Fruit fly (Drosophila melanogaster) whole organism, prepupa: ENCODE data around the gene CG13124.

Experiments
- Blimp-1 ChIP-seq: fragments of 200-800 bp; sonication (Bioruptor generic); optimal IDR thresholded peaks from 3 replicates; lab custom pipeline; 2017; ENCODE audit warnings: missing biosample characterization, missing genetic modification characterization, mild to moderate bottlenecking, moderate library complexity, missing genetic modification reagents
- CG10631 ChIP-seq: fragments of 200-800 bp; sonication (Bioruptor generic); optimal IDR thresholded peaks from 2 replicates; lab custom pipeline; 2016; ENCODE audit warnings: missing biosample characterization, missing genetic modification characterization
- CG10669 ChIP-seq: fragments of 200-800 bp; sonication (Bioruptor generic); optimal IDR thresholded peaks from 3 replicates; lab custom pipeline; 2018; ENCODE audit warnings: missing biosample characterization, mild to moderate bottlenecking, missing genetic modification characterization, moderate library complexity
- CG11294 ChIP-seq: fragments of 200-800 bp; sonication (Bioruptor generic); IDR thresholded peaks from 2 replicates; pipeline ENCODE4 v1.3.6; 2022; ENCODE audit warnings: missing biosample characterization, missing genetic modification characterization
- CG11762 ChIP-seq: fragments of 200-800 bp; sonication (Bioruptor generic); optimal IDR thresholded peaks from 3 replicates; lab custom pipeline; 2016; ENCODE audit warnings: missing biosample characterization, missing genetic modification characterization; ENCODE audit not compliant: insufficient read depth
- CG11902 ChIP-seq: fragments of 200-800 bp; sonication (Bioruptor generic); optimal IDR thresholded peaks from 3 replicates; lab custom pipeline; 2016; ENCODE audit warnings: missing biosample characterization, missing genetic modification characterization
- CG15336 ChIP-seq: fragments of 200-800 bp; sonication (Bioruptor generic); IDR thresholded peaks from 2 replicates; pipeline ENCODE4 v1.3.6; 2022; ENCODE audit warnings: missing biosample characterization, missing genetic modification characterization
- CG1621 ChIP-seq: fragments of 200-800 bp; sonication (Bioruptor generic); optimal IDR thresholded peaks from 3 replicates; lab custom pipeline; 2018; ENCODE audit warnings: missing biosample characterization, mild to moderate bottlenecking, missing genetic modification characterization
- CG3032 ChIP-seq: fragments of 200-800 bp; optimal IDR thresholded peaks from 2 replicates; lab custom pipeline; 2019; ENCODE audit warnings: missing biosample characterization, mild to moderate bottlenecking, missing genetic modification characterization, moderate library complexity
- CG31627 ChIP-seq: fragments of 200-800 bp; sonication (Bioruptor generic); optimal IDR thresholded peaks from 3 replicates; lab custom pipeline; 2016; ENCODE audit warnings: missing biosample characterization, missing genetic modification characterization
- CG32006 ChIP-seq: fragments of 200-800 bp; sonication (Bioruptor generic); optimal IDR thresholded peaks from 3 replicates; lab custom pipeline; 2017; ENCODE audit warnings: missing biosample characterization, mild to moderate bottlenecking, missing genetic modification characterization
- CG34406 ChIP-seq: fragments of 200-800 bp; sonication (Bioruptor generic); optimal IDR thresholded peaks from 3 replicates; lab custom pipeline; 2016; ENCODE audit warnings: missing biosample characterization, missing genetic modification characterization
- CG3919 ChIP-seq: fragments of 200-800 bp; sonication (Bioruptor generic); optimal IDR thresholded peaks from 3 replicates; lab custom pipeline; 2016; ENCODE audit warnings: missing biosample characterization, missing genetic modification characterization
- CG4318 ChIP-seq: fragments of 200-800 bp; sonication (Bioruptor generic); optimal IDR thresholded peaks from 3 replicates; lab custom pipeline; 2017; ENCODE audit warnings: missing biosample characterization, mild to moderate bottlenecking, missing genetic modification characterization
- CG6163 ChIP-seq: fragments of 200-800 bp; sonication (Bioruptor generic); IDR thresholded peaks from 3 replicates; pipeline ENCODE4 v1.3.6; 2022; ENCODE audit warnings: missing biosample characterization, missing genetic modification characterization
- CG6276 ChIP-seq: fragments of 200-800 bp; sonication (Bioruptor generic); optimal IDR thresholded peaks from 2 replicates; lab custom pipeline; 2017; ENCODE audit warnings: missing biosample characterization, mild to moderate bottlenecking, missing genetic modification characterization
- CG6808 ChIP-seq: fragments of 200-800 bp; sonication (Bioruptor generic); optimal IDR thresholded peaks from 3 replicates; lab custom pipeline; 2017; ENCODE audit warnings: missing biosample characterization, missing genetic modification characterization, mild to moderate bottlenecking, moderate library complexity, missing genetic modification reagents
- CG6854 ChIP-seq: fragments of 200-800 bp; sonication (Bioruptor generic); optimal IDR thresholded peaks from 2 replicates; lab custom pipeline; 2017; ENCODE audit warnings: missing biosample characterization, mild to moderate bottlenecking, missing genetic modification characterization
- CG7368 ChIP-seq: fragments of 200-800 bp; sonication (Bioruptor generic); optimal IDR thresholded peaks from 3 replicates; lab custom pipeline; 2016; ENCODE audit warnings: missing biosample characterization, missing genetic modification characterization
- CG8119 ChIP-seq: fragments of 200-800 bp; sonication (Bioruptor generic); IDR thresholded peaks from 3 replicates; pipeline ENCODE4 v1.3.6; 2022; ENCODE audit warnings: missing biosample characterization, missing genetic modification characterization
- CG8319 ChIP-seq: fragments of 200-800 bp; sonication (Bioruptor generic); optimal IDR thresholded peaks from 3 replicates; lab custom pipeline; 2016; ENCODE audit warnings: missing biosample characterization, missing genetic modification characterization
- CG8632 ChIP-seq: fragments of 200-800 bp; sonication (Bioruptor generic); optimal IDR thresholded peaks from 3 replicates; lab custom pipeline; 2016; ENCODE audit warnings: missing biosample characterization, missing genetic modification characterization
- CG9139 ChIP-seq: fragments of 200-800 bp; sonication (Bioruptor generic); optimal IDR thresholded peaks from 3 replicates; lab custom pipeline; 2017; ENCODE audit warnings: missing biosample characterization, mild to moderate bottlenecking, missing genetic modification characterization
- Eip75B ChIP-seq: fragments of 200-800 bp; sonication (Bioruptor generic); optimal IDR thresholded peaks from 3 replicates; lab custom pipeline; 2016; ENCODE audit warnings: missing biosample characterization, missing genetic modification characterization
- Eip78C ChIP-seq: fragments of 200-800 bp; sonication (Bioruptor generic); peaks from one replicate; lab custom pipeline; 2016; ENCODE audit warnings: missing biosample characterization, missing genetic modification characterization
- Eip93F ChIP-seq: fragments of 200-800 bp; sonication (Bioruptor generic); optimal IDR thresholded peaks from 2 replicates; lab custom pipeline; 2016; ENCODE audit warnings: missing biosample characterization, mild to moderate bottlenecking, missing genetic modification characterization
- Ets21C ChIP-seq: fragments of 200-800 bp; sonication (Bioruptor generic); optimal IDR thresholded peaks from 3 replicates; lab custom pipeline; 2016; ENCODE audit warnings: missing biosample characterization, missing genetic modification characterization
- Ets96B ChIP-seq: fragments of 200-800 bp; optimal IDR thresholded peaks from 2 replicates; lab custom pipeline; 2019; ENCODE audit warnings: missing biosample characterization, mild to moderate bottlenecking, missing genetic modification characterization, moderate library complexity
- Gug ChIP-seq: fragments of 200-800 bp; sonication (Bioruptor generic); IDR thresholded peaks from 2 replicates; pipeline ENCODE4 v1.3.6; 2022; ENCODE audit warnings: missing biosample characterization, missing genetic modification characterization
- Hr38 ChIP-seq: sonication (Bioruptor generic); optimal IDR thresholded peaks from 2 replicates; lab custom pipeline; 2016; ENCODE audit warnings: missing biosample characterization, missing genetic modification characterization
- Hr39 ChIP-seq: fragments of 200-800 bp; sonication (Bioruptor generic); optimal IDR thresholded peaks from 2 replicates; lab custom pipeline; 2016; ENCODE audit warnings: missing biosample characterization, missing genetic modification characterization
- Lpt ChIP-seq: fragments of 200-800 bp; sonication (Bioruptor generic); optimal IDR thresholded peaks from 3 replicates; lab custom pipeline; 2016; ENCODE audit warnings: missing biosample characterization, missing genetic modification characterization
- Met ChIP-seq: fragments of 200-800 bp; sonication (Bioruptor generic); optimal IDR thresholded peaks from 3 replicates; lab custom pipeline; 2016; ENCODE audit warnings: missing biosample characterization, missing genetic modification characterization
- OdsH ChIP-seq: fragments of 200-800 bp; sonication (Bioruptor generic); optimal IDR thresholded peaks from 3 replicates; lab custom pipeline; 2016; ENCODE audit warnings: missing biosample characterization, missing genetic modification characterization
- Sox102F ChIP-seq: fragments of 200-800 bp; sonication (Bioruptor generic); optimal IDR thresholded peaks from 2 replicates; lab custom pipeline; 2016; ENCODE audit warnings: missing biosample characterization, mild to moderate bottlenecking, missing genetic modification characterization
- Sox14 ChIP-seq: fragments of 200-800 bp; sonication (Bioruptor generic); optimal IDR thresholded peaks from 3 replicates; lab custom pipeline; 2016; ENCODE audit warnings: missing biosample characterization, missing genetic modification characterization
- achi ChIP-seq: fragments of 200-800 bp; sonication (Bioruptor generic); optimal IDR thresholded peaks from 3 replicates; lab custom pipeline; 2016; ENCODE audit warnings: missing biosample characterization, missing genetic modification characterization
- acj6 ChIP-seq: fragments of 200-800 bp; sonication (Bioruptor generic); optimal IDR thresholded peaks from 3 replicates; lab custom pipeline; 2016; ENCODE audit warnings: missing biosample characterization, missing genetic modification characterization
- cyc ChIP-seq: fragments of 200-800 bp; sonication (Bioruptor generic); optimal IDR thresholded peaks from 3 replicates; lab custom pipeline; 2016; ENCODE audit warnings: missing biosample characterization, missing genetic modification characterization
- dac ChIP-seq: fragments of 200-800 bp; sonication (Bioruptor generic); optimal IDR thresholded peaks from 2 replicates; lab custom pipeline; 2017; ENCODE audit warnings: missing biosample characterization, mild to moderate bottlenecking, missing genetic modification characterization
- dsx ChIP-seq: fragments of 200-800 bp; optimal IDR thresholded peaks from 3 replicates; lab custom pipeline; 2019; ENCODE audit warnings: missing biosample characterization, mild to moderate bottlenecking, missing genetic modification characterization, moderate library complexity; ENCODE audit not compliant: poor library complexity, severe bottlenecking
- eg ChIP-seq: fragments of 200-800 bp; sonication (Bioruptor generic); IDR thresholded peaks from 3 replicates; pipeline ENCODE4 v1.3.6; 2022; ENCODE audit warnings: missing biosample characterization, missing genetic modification characterization
- fd59A ChIP-seq: fragments of 200-800 bp; sonication (Bioruptor generic); optimal IDR thresholded peaks from 2 replicates; lab custom pipeline; 2017; ENCODE audit warnings: missing biosample characterization, mild to moderate bottlenecking, missing genetic modification characterization, missing genetic modification reagents
- fd85E ChIP-seq: fragments of 200-800 bp; sonication (Bioruptor generic); optimal IDR thresholded peaks from 3 replicates; lab custom pipeline; 2016; ENCODE audit warnings: missing biosample characterization, missing genetic modification characterization
- fkh ChIP-seq: fragments of 200-800 bp; sonication (Bioruptor generic); optimal IDR thresholded peaks from 3 replicates; lab custom pipeline; 2017; ENCODE audit warnings: missing biosample characterization, mild to moderate bottlenecking, missing genetic modification characterization, moderate library complexity
- net ChIP-seq: fragments of 200-800 bp; sonication (Bioruptor generic); optimal IDR thresholded peaks from 3 replicates; lab custom pipeline; 2016; ENCODE audit warnings: missing biosample characterization, missing genetic modification characterization
- pdm3 ChIP-seq: fragments of 200-800 bp; sonication (Bioruptor generic); optimal IDR thresholded peaks from 3 replicates; lab custom pipeline; 2016; ENCODE audit warnings: missing biosample characterization, missing genetic modification characterization
- salr ChIP-seq, 2 experiments: fragments of 200-800 bp; sonication (Bioruptor generic); optimal IDR thresholded peaks; 3 replicates each; lab custom pipeline; 2016 to 2018; ENCODE audit warnings: missing biosample characterization in 2 of 2, missing genetic modification characterization in 2 of 2, mild to moderate bottlenecking in 1 of 2
- spab ChIP-seq: fragments of 200-800 bp; sonication (Bioruptor generic); optimal IDR thresholded peaks from 2 replicates; lab custom pipeline; 2017; ENCODE audit warnings: missing biosample characterization, mild to moderate bottlenecking, missing genetic modification characterization, missing genetic modification reagents
- svp ChIP-seq: fragments of 200-800 bp; sonication (Bioruptor generic); peaks from one replicate; lab custom pipeline; 2016; ENCODE audit warnings: missing biosample characterization, missing genetic modification characterization
- topi ChIP-seq: fragments of 200-800 bp; sonication (Bioruptor generic); optimal IDR thresholded peaks from 3 replicates; lab custom pipeline; 2016; ENCODE audit warnings: missing biosample characterization, missing genetic modification characterization
- vri ChIP-seq: fragments of 200-800 bp; sonication (Bioruptor generic); optimal IDR thresholded peaks from 3 replicates; lab custom pipeline; 2016; ENCODE audit warnings: missing biosample characterization, mild to moderate bottlenecking, missing genetic modification characterization

CG13124 gene

DNA sequence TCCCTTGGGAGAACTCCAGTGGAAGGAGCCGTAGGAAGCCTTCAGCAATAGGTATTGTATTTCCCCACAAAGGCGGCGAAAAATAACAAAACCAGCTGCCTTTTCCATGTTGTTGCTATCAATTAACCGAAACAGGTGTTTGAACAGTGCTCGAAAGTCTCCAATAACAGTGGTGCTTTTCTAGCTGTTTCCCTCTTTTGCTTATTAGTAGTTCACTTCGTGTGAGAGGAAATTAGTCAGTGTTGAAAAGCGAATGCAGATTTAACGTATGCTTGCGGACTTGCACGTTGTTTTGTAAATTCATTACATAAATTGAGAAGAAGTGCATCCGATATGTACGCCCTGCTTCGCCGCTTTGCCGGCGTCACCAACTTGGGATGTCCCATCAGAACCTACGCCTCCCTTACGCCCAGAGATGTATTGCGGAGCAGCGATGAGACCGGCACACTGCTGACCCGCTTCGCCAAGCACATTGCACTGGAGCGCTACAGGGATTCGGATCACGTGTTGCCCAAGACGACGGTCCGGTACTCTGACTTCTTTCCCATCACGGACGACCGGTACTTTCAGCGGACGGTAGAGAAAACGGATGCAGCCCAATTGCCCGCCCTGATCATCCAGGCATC is 30.3 kb upstream of the CG13124 start, which contains the start of the genes Datp and CG4619:
Datp (minus strand) TSS at position 160 of the 626 bp plus-strand sequence.
CG4619 (plus strand) TSS at position 233 of the 626 bp plus-strand sequence.
- TF ChIP-seq achi (GFP tag; lab: Kevin White, UChicago) (no peak), cyc (GFP tag; lab: Kevin White, UChicago) (peak; percentile 42), Sox14 (GFP tag; lab: Kevin White, UChicago) (peak; percentile 2), CG3919 (GFP tag; lab: Kevin White, UChicago) (peak; percentile 61), Eip75B (GFP tag; lab: Kevin White, UChicago) (no peak), acj6 (GFP tag; lab: Kevin White, UChicago) (no peak), CG8119 (no peak), Lpt (GFP tag; lab: Kevin White, UChicago) (no peak), CG11294 (GFP tag; lab: Robert Waterston, UW) (no peak), dsx (GFP tag; lab: Kevin White, UChicago) (no peak), CG3032 (tag; lab: Kevin White, UChicago) (no peak), CG15336 (GFP tag; lab: Robert Waterston, UW) (no peak), CG8319 (GFP tag; lab: Kevin White, UChicago) (no peak), Gug (GFP tag; lab: Robert Waterston, UW) (no peak), CG1621 (tag; lab: Kevin White, UChicago) (no peak), Ets96B (tag; lab: Kevin White, UChicago) (peak; percentile 13), fd59A (peak; percentile 19), svp (no peak), Met (no peak), vri (GFP tag; lab: Kevin White, UChicago) (peak; percentile 59), OdsH (GFP tag; lab: Kevin White, UChicago) (no peak), net (peak; percentile 39), CG31627 (GFP tag; lab: Kevin White, UChicago) (peak; percentile 35), dac (GFP tag; lab: Kevin White, UChicago) (no peak), CG4318 (GFP tag; lab: Kevin White, UChicago) (no peak), topi (GFP tag; lab: Kevin White, UChicago) (peak; percentile 40), CG8632 (GFP tag; lab: Kevin White, UChicago) (no peak), salr (GFP tag; optimal IDR thresholded peaks at IDR 0.05; lab: Kevin White, UChicago) (no peak), fkh (no peak), fd85E (GFP tag; lab: Kevin White, UChicago) (no peak), Eip78C (peak; percentile 74), CG10669 (no peak), CG7368 (GFP tag; lab: Kevin White, UChicago) (peak; percentile 18), Hr38 (GFP tag; lab: Kevin White, UChicago) (no peak), Blimp-1 (GFP tag; lab: Kevin White, UChicago) (no peak), CG6163 (GFP tag; lab: Robert Waterston, UW) (0 out of 3 replicates have a peak, but pooled peaks have one; percentile 29), CG6808 (GFP tag; lab: Kevin White, UChicago) (no peak), CG9139 (GFP tag; lab: Kevin White, UChicago) (no peak), CG6276 (GFP tag; lab: Kevin White, UChicago) (no peak), CG10631 (GFP tag; lab: Kevin White, UChicago) (no peak), eg (GFP tag; lab: Robert Waterston, UW) (peak; percentile 56; the same call in 1 of the 3 replicates), Ets21C (GFP tag; lab: Kevin White, UChicago) (no peak), CG11762 (GFP tag; lab: Kevin White, UChicago) (peak; percentile 29), Sox102F (GFP tag; lab: Kevin White, UChicago) (no peak), CG11902 (GFP tag; lab: Kevin White, UChicago) (no peak), CG34406 (GFP tag; lab: Kevin White, UChicago) (no peak), CG6854 (GFP tag; lab: Kevin White, UChicago) (no peak), spab (GFP tag; lab: Kevin White, UChicago) (no peak), CG32006 (GFP tag; lab: Kevin White, UChicago) (no peak), Eip93F (GFP tag; lab: Kevin White, UChicago) (no peak), Hr39 (no peak), pdm3 (GFP tag; lab: Kevin White, UChicago) (no peak)
